Fruit fly (Drosophila melanogaster) whole organism, prepupa: ENCODE measurements around the gene CG14237.
A peak's percentile ranks its signal among the peaks of the same experiment; 100 is the strongest.

Source experiments
- Lpt ChIP-seq: fragments of 200-800 bp; sonication (Bioruptor generic); optimal IDR thresholded peaks from 3 replicates; lab custom pipeline; 2016; ENCODE audit warnings: missing biosample characterization, missing genetic modification characterization
- Sox14 ChIP-seq: fragments of 200-800 bp; sonication (Bioruptor generic); optimal IDR thresholded peaks from 3 replicates; lab custom pipeline; 2016; ENCODE audit warnings: missing biosample characterization, missing genetic modification characterization

DNA sequence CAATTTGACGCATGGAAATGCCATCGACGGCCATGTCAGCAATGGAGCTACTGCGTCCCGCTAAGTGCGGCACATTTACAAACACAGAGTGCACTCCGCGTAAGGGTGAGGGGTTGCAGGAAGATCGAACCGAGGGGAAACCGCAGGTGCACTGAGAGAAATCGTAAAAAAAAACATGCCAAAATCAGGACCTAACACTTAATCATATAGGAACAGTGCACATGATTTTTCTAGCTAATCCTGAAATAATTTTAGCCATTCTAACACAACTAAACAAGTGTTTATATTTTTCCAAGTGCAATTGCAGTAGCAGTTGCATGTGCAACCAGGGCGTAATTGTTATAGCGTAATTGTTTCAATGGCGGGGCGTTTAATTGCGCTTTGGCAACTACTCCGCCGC is 22.5 kb downstream of the CG14237 start:
- TF ChIP-seq Lpt (GFP tag; lab: Kevin White, UChicago), result peak; percentile 38
- TF ChIP-seq Sox14, result peak; percentile 48
